Worm (Caenorhabditis elegans) whole organism, L3 larva: ENCODE data around the gene gei-18.

Experiments
- R02D3.7 ChIP-seq: fragments of 150-350 bp; optimal IDR thresholded peaks from 2 replicates; lab custom pipeline; 2014; ENCODE audit warnings: missing biosample characterization, missing genetic modification characterization
- ama-1 ChIP-seq: fragments of 150-350 bp; optimal IDR thresholded peaks from 2 replicates; lab custom pipeline; 2018
- ceh-16 ChIP-seq: sonication (generic microtip); optimal IDR thresholded peaks from 2 replicates; lab custom pipeline; 2017; ENCODE audit warnings: missing biosample characterization, missing genetic modification characterization
- ceh-82 ChIP-seq: fragments of 150-350 bp; optimal IDR thresholded peaks from 2 replicates; lab custom pipeline; 2014; ENCODE audit warnings: missing biosample characterization, missing genetic modification characterization
- egl-27 ChIP-seq: sonication (generic microtip); optimal IDR thresholded peaks from 4 replicates; lab custom pipeline; 2017; ENCODE audit warnings: missing biosample characterization, missing genetic modification reagents, missing genetic modification characterization
- egl-5 ChIP-seq: fragments of 150-350 bp; optimal IDR thresholded peaks from 2 replicates; lab custom pipeline; 2017; ENCODE audit warnings: missing biosample characterization, missing genetic modification reagents, missing genetic modification characterization, inconsistent platforms
- elt-1 ChIP-seq: fragments of 150-350 bp; optimal IDR thresholded peaks from 2 replicates; lab custom pipeline; 2014; ENCODE audit warnings: missing biosample characterization, missing genetic modification characterization
- elt-2 ChIP-seq: sonication (generic microtip); optimal IDR thresholded peaks from 2 replicates; lab custom pipeline; 2016; ENCODE audit warnings: missing genetic modification reagents, mild to moderate bottlenecking, missing genetic modification characterization, missing compliant biosample characterization
- eor-1 ChIP-seq, 2 experiments: fragments of 150-350 bp; optimal IDR thresholded peaks; 2 replicates each; lab custom pipeline; 2014 to 2018; ENCODE audit warnings: missing biosample characterization in 2 of 2, missing genetic modification characterization in 2 of 2
- fos-1 ChIP-seq: fragments of 150-350 bp; optimal IDR thresholded peaks from 2 replicates; lab custom pipeline; 2014; ENCODE audit warnings: missing biosample characterization, missing genetic modification characterization
- hmg-11 ChIP-seq: sonication (generic microtip); optimal IDR thresholded peaks from 2 replicates; lab custom pipeline; 2016; ENCODE audit warnings: missing genetic modification characterization, missing compliant biosample characterization
- lin-15B ChIP-seq: fragments of 150-350 bp; optimal IDR thresholded peaks from 2 replicates; lab custom pipeline; 2014; ENCODE audit warnings: missing biosample characterization, missing genetic modification characterization
- lin-39 ChIP-seq: fragments of 150-350 bp; optimal IDR thresholded peaks from 2 replicates; lab custom pipeline; 2018; ENCODE audit warnings: missing biosample characterization, missing genetic modification reagents, missing genetic modification characterization
- mdl-1 ChIP-seq: fragments of 150-350 bp; optimal IDR thresholded peaks from 2 replicates; lab custom pipeline; 2014; ENCODE audit warnings: missing biosample characterization, missing genetic modification characterization
- mml-1 ChIP-seq: fragments of 150-350 bp; sonication (generic microtip); optimal IDR thresholded peaks from 3 replicates; lab custom pipeline; 2014; ENCODE audit warnings: missing biosample characterization, missing genetic modification characterization
- nfya-1 ChIP-seq: sonication (generic microtip); optimal IDR thresholded peaks from 2 replicates; lab custom pipeline; 2017; ENCODE audit warnings: missing genetic modification characterization, mild to moderate bottlenecking, missing compliant biosample characterization, antibody characterized with exemption, moderate library complexity; ENCODE audit not compliant: insufficient read depth
- nhr-12 ChIP-seq: fragments of 150-350 bp; optimal IDR thresholded peaks from 2 replicates; lab custom pipeline; 2014; ENCODE audit warnings: missing biosample characterization, missing genetic modification characterization
- nhr-43 ChIP-seq: sonication (generic microtip); optimal IDR thresholded peaks from 2 replicates; lab custom pipeline; 2016; ENCODE audit warnings: mild to moderate bottlenecking, missing genetic modification characterization, missing compliant biosample characterization; ENCODE audit not compliant: poor library complexity, severe bottlenecking
- nhr-67 ChIP-seq: fragments of 150-350 bp; optimal IDR thresholded peaks from 2 replicates; lab custom pipeline; 2014; ENCODE audit warnings: missing biosample characterization, missing genetic modification characterization
- nhr-76 ChIP-seq: fragments of 150-350 bp; sonication (generic microtip); optimal IDR thresholded peaks from 5 replicates; lab custom pipeline; 2014; ENCODE audit warnings: missing biosample characterization, missing genetic modification characterization
- nhr-77 ChIP-seq: fragments of 150-350 bp; optimal IDR thresholded peaks from 2 replicates; lab custom pipeline; 2014; ENCODE audit warnings: missing biosample characterization, missing genetic modification characterization
- pha-4 ChIP-seq: fragments of 150-350 bp; optimal IDR thresholded peaks from 2 replicates; lab custom pipeline; 2014; ENCODE audit warnings: missing biosample characterization, missing genetic modification reagents, missing genetic modification characterization
- pqm-1 ChIP-seq: fragments of 150-350 bp; optimal IDR thresholded peaks from 2 replicates; lab custom pipeline; 2017; ENCODE audit warnings: missing biosample characterization, missing genetic modification characterization, inconsistent platforms
- sea-2 ChIP-seq: fragments of 150-350 bp; sonication (generic microtip); optimal IDR thresholded peaks from 4 replicates; lab custom pipeline; 2014; ENCODE audit warnings: missing biosample characterization, missing genetic modification reagents, missing genetic modification characterization
- snpc-4 ChIP-seq: fragments of 150-350 bp; optimal IDR thresholded peaks from 2 replicates; lab custom pipeline; 2014; ENCODE audit warnings: missing biosample characterization, missing genetic modification characterization
- tbx-2 ChIP-seq: sonication (generic microtip); optimal IDR thresholded peaks from 2 replicates; lab custom pipeline; 2016; ENCODE audit warnings: mild to moderate bottlenecking, missing genetic modification characterization, missing compliant biosample characterization
- unc-39 ChIP-seq: sonication (generic microtip); optimal IDR thresholded peaks from 4 replicates; lab custom pipeline; 2017; ENCODE audit warnings: missing biosample characterization, missing genetic modification characterization
- unc-62 ChIP-seq: fragments of 150-350 bp; sonication (generic microtip); optimal IDR thresholded peaks from 4 replicates; lab custom pipeline; 2014; ENCODE audit warnings: missing biosample characterization, missing genetic modification reagents, missing genetic modification characterization
- ztf-11 ChIP-seq: fragments of 150-350 bp; optimal IDR thresholded peaks from 2 replicates; lab custom pipeline; 2014; ENCODE audit warnings: missing biosample characterization, missing genetic modification characterization

Gene gei-18

DNA sequence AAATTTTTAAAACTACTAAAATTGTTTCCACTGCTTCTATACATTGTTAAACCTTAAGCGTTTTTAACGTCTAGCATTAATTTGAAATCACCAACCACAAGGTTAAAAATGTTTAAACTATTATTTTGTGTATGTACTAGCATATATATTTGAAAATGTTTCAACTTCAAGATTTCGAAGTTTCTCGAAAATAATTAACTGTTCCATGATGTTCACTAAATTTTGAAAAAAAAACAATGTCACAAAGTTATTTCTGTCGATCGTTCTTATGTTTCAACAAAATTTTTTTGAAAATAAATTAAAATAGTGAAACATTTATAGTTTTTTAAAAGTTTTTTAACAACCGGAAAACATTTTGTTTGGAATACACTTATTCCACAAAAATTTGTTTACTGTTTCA is 27.7 kb downstream of the gei-18 start:
- no peak for TF ChIP-seq ztf-11 (tag; lab: Kevin White, UChicago)

DNA sequence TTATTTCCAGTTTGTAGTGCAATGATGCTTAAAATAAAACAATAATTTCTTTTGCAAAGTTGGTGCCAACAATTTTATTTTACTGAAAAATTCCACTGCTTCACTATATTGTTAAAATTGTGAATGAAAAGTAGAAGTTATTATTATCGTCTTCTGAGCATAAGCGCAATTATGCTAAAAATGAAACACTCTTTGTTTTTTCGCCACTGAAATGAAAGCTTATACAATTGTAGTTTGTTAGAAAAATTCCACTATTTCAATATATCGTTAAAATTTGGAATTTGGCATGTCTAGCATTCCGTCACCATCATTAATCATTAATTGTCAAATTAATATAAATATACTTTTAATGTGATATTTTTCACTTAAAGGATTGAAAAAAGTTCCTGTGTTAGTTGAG is 28.4 kb downstream of the gei-18 start:
- TF ChIP-seq pqm-1: no peak
- TF ChIP-seq unc-39 (tag; lab: Kevin White, UChicago): no peak
- TF ChIP-seq R02D3.7 (tag; lab: Kevin White, UChicago): no peak
- TF ChIP-seq lin-15B (tag; lab: Kevin White, UChicago): no peak
- no peak for TF ChIP-seq pha-4 (tag; lab: Kevin White, UChicago)
- TF ChIP-seq nhr-67 (tag; lab: Kevin White, UChicago): no peak
- TF ChIP-seq mdl-1 (tag; lab: Kevin White, UChicago): no peak
- no peak for TF ChIP-seq egl-27 (tag; lab: Kevin White, UChicago)
- TF ChIP-seq nfya-1 (tag; lab: Kevin White, UChicago): no peak
- no peak for TF ChIP-seq unc-62
- no peak for TF ChIP-seq eor-1 (tag; optimal IDR thresholded peaks at IDR 0.05; lab: Kevin White, UChicago)
- no peak for TF ChIP-seq nhr-43

ce11 chrIV:13945188-13945587 is 37.1 kb downstream of the gei-18 start:
- TF ChIP-seq fos-1 (tag; lab: Kevin White, UChicago) (no peak), sea-2 (GFP tag; lab: Kevin White, UChicago) (no peak), nhr-77 (no peak), nhr-76 (tag; lab: Kevin White, UChicago) (no peak), tbx-2 (tag; lab: Kevin White, UChicago) (no peak), hmg-11 (tag; lab: Kevin White, UChicago) (no peak), snpc-4 (tag; lab: Kevin White, UChicago) (no peak), ama-1 (no peak), nfya-1 (tag; lab: Kevin White, UChicago) (no peak), egl-27 (tag; lab: Kevin White, UChicago) (no peak), lin-39 (no peak), nhr-12 (no peak), ceh-16 (no peak), lin-15B (tag; lab: Kevin White, UChicago) (no peak), mml-1 (no peak), egl-5 (tag; lab: Kevin White, UChicago) (no peak)

ce11 chrIV:13941640-13942039 is 40.7 kb downstream of the gei-18 start:
- TF ChIP-seq nfya-1 (tag; lab: Kevin White, UChicago) (no peak), lin-39 (no peak), ceh-16 (no peak)
- TF ChIP-seq, all 47 proteins: peak for 0

DNA sequence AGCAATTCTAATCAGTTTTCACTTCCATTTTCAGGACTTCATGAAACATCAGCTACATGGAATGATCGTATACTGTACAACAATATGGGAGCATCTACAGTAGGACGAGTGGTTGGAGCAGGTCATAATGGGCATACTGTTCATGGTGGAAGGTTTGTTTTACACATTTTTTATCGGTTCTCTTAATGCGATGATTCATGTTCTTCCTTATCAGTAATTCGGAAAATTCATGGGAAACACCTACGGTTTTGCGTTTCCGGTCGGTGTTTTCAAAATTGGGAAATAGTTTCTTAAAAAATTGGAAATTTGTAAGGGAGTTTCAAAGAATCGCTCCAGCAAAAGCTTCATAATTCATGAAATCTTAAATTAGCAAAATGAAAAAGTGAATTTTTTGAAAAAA is 41.5 kb downstream of the gei-18 start:
- TF ChIP-seq elt-1 (tag; lab: Kevin White, UChicago) (no peak), elt-2 (tag; lab: Kevin White, UChicago) (peak; percentile 46), pqm-1 (peak; percentile 45)

DNA sequence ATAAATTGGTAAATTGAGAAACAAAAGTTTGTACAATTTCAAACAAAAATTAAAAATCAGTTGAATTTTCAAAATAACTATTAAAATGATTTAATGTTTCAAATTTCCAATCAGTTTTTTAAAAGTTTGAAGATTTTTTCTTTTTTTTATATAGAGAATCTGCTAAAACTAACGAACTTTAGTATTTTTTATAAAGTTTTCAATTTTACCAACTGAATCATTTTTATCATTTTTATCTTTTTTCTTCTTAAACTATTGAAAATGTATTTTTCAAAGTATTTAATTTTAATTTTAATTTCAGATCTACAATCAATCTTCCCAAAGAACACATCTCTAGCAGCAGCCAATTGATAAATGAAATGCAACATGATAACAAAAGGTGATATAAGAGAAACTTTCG is 48.2 kb downstream of the gei-18 start, which contains the start of gene Y37A1A.4:
Gene Y37A1A.4 (plus strand): TSS at position 301 of the 400 bp plus-strand sequence.
- TF ChIP-seq nhr-43 (no peak), nfya-1 (tag; lab: Kevin White, UChicago) (no peak), ceh-82 (no peak)
- TF ChIP-seq, all 47 proteins: peak for 0
